Worm (Caenorhabditis elegans) whole organism, L4 larva: ENCODE results near the gene atf-6.

Source experiments
- F10B5.3 ChIP-seq: sonication (generic microtip); optimal IDR thresholded peaks from 2 replicates; lab custom pipeline; 2016; ENCODE audit warnings: mild to moderate bottlenecking, missing genetic modification characterization, missing compliant biosample characterization
- F26F4.8 ChIP-seq: fragments of 200-800 bp; sonication (Bioruptor generic); conservative IDR thresholded peaks from 2 replicates; pipeline ENCODE4 v1.3.6; 2022; ENCODE audit warnings: missing genetic modification characterization, missing compliant biosample characterization
- F37D6.2 ChIP-seq: sonication (generic microtip); optimal IDR thresholded peaks from 2 replicates; lab custom pipeline; 2016; ENCODE audit warnings: mild to moderate bottlenecking, missing genetic modification characterization, missing compliant biosample characterization
- F44E2.7 ChIP-seq: fragments of 200-800 bp; sonication (Bioruptor generic); IDR thresholded peaks from 2 replicates; pipeline ENCODE4 v2.1.2; 2022; ENCODE audit warnings: missing genetic modification characterization, missing compliant biosample characterization
- F49E8.2 ChIP-seq: sonication (generic microtip); optimal IDR thresholded peaks from 2 replicates; lab custom pipeline; 2016; ENCODE audit warnings: missing compliant biosample characterization, mild to moderate bottlenecking, missing genetic modification characterization, borderline replicate concordance
- R02D3.7 ChIP-seq: fragments of 150-350 bp; sonication (generic microtip); optimal IDR thresholded peaks from 3 replicates; lab custom pipeline; 2014; ENCODE audit warnings: missing biosample characterization, missing genetic modification characterization
- T20F7.1 ChIP-seq: fragments of 200-800 bp; sonication (Bioruptor generic); optimal IDR thresholded peaks from 2 replicates; lab custom pipeline; 2018; ENCODE audit warnings: mild to moderate bottlenecking, missing genetic modification characterization, missing compliant biosample characterization
- Y105C5A.15 ChIP-seq: fragments of 200-800 bp; sonication (Bioruptor generic); IDR thresholded peaks from 2 replicates; pipeline ENCODE4 v1.3.6; 2022; ENCODE audit warnings: missing genetic modification characterization, missing compliant biosample characterization
- Y48G9A.11 ChIP-seq: fragments of 200-800 bp; sonication (Bioruptor generic); IDR thresholded peaks from 2 replicates; pipeline ENCODE4 v1.3.6; 2022; ENCODE audit warnings: missing genetic modification reagents, missing genetic modification characterization, missing compliant biosample characterization
- aha-1 ChIP-seq: fragments of 150-350 bp; peaks from one replicate; lab custom pipeline; 2014; ENCODE audit warnings: missing biosample characterization, missing genetic modification characterization
- attf-4 ChIP-seq: sonication (generic microtip); optimal IDR thresholded peaks from 3 replicates; lab custom pipeline; 2017; ENCODE audit warnings: missing biosample characterization, missing genetic modification characterization
- ceh-20 ChIP-seq: fragments of 200-800 bp; sonication (Bioruptor generic); IDR thresholded peaks from 2 replicates; pipeline ENCODE4 v1.3.6; 2022; ENCODE audit warnings: missing genetic modification reagents, missing genetic modification characterization, missing compliant biosample characterization
- ceh-28 ChIP-seq: fragments of 150-350 bp; optimal IDR thresholded peaks from 2 replicates; lab custom pipeline; 2014; ENCODE audit warnings: missing biosample characterization, missing genetic modification reagents, missing genetic modification characterization
- ceh-32 ChIP-seq: sonication (generic microtip); optimal IDR thresholded peaks from 2 replicates; lab custom pipeline; 2016; ENCODE audit warnings: mild to moderate bottlenecking, missing genetic modification characterization, missing compliant biosample characterization; ENCODE audit not compliant: poor library complexity
- ceh-44 ChIP-seq: fragments of 200-800 bp; sonication (Bioruptor generic); IDR thresholded peaks from 2 replicates; pipeline ENCODE4 v1.3.6; 2022; ENCODE audit warnings: missing genetic modification reagents, missing genetic modification characterization, missing compliant biosample characterization
- ceh-82 ChIP-seq: sonication (generic microtip); optimal IDR thresholded peaks from 2 replicates; lab custom pipeline; 2017; ENCODE audit warnings: missing biosample characterization, missing genetic modification characterization
- cey-2 ChIP-seq: sonication (generic microtip); optimal IDR thresholded peaks from 3 replicates; lab custom pipeline; 2017; ENCODE audit warnings: missing genetic modification characterization, mild to moderate bottlenecking, missing compliant biosample characterization, antibody characterized with exemption, borderline replicate concordance; ENCODE audit not compliant: insufficient read depth
- ctbp-1 ChIP-seq: fragments of 200-800 bp; sonication (Bioruptor generic); IDR thresholded peaks from 2 replicates; pipeline ENCODE4 v1.3.6; 2022; ENCODE audit warnings: missing genetic modification reagents, missing genetic modification characterization, missing compliant biosample characterization
- daf-8 ChIP-seq: fragments of 200-800 bp; sonication (Bioruptor generic); IDR thresholded peaks from 2 replicates; pipeline ENCODE4 v1.3.6; 2022; ENCODE audit warnings: missing genetic modification characterization, missing compliant biosample characterization
- dmd-6 ChIP-seq: fragments of 200-800 bp; sonication (Bioruptor generic); IDR thresholded peaks from 2 replicates; pipeline ENCODE4 v1.3.6; 2022; ENCODE audit warnings: missing genetic modification reagents, missing genetic modification characterization, missing compliant biosample characterization
- dmd-9 ChIP-seq: fragments of 200-800 bp; sonication (Bioruptor generic); IDR thresholded peaks from 2 replicates; pipeline ENCODE4 v1.3.6; 2022; ENCODE audit warnings: missing genetic modification reagents, missing genetic modification characterization, missing compliant biosample characterization
- duxl-1 ChIP-seq: sonication (generic microtip); optimal IDR thresholded peaks from 2 replicates; lab custom pipeline; 2016; ENCODE audit warnings: mild to moderate bottlenecking, missing genetic modification characterization, moderate library complexity, missing compliant biosample characterization; ENCODE audit not compliant: poor library complexity
- fos-1 ChIP-seq: fragments of 150-350 bp; optimal IDR thresholded peaks from 2 replicates; lab custom pipeline; 2014; ENCODE audit warnings: missing biosample characterization, missing genetic modification characterization
- hlh-11 ChIP-seq: fragments of 200-800 bp; sonication (Bioruptor generic); optimal IDR thresholded peaks from 2 replicates; lab custom pipeline; 2018; ENCODE audit warnings: mild to moderate bottlenecking, missing genetic modification characterization, missing compliant biosample characterization
- hmg-1.1 ChIP-seq: fragments of 200-800 bp; sonication (Bioruptor generic); IDR thresholded peaks from 2 replicates; pipeline ENCODE4 v1.3.6; 2022; ENCODE audit warnings: missing genetic modification reagents, missing genetic modification characterization, missing compliant biosample characterization
- jun-1 ChIP-seq: fragments of 150-350 bp; optimal IDR thresholded peaks from 2 replicates; lab custom pipeline; 2014; ENCODE audit warnings: missing biosample characterization, missing genetic modification reagents, missing genetic modification characterization
- lim-7 ChIP-seq: fragments of 200-800 bp; sonication (Bioruptor generic); IDR thresholded peaks from 2 replicates; pipeline ENCODE4 v1.3.6; 2022; ENCODE audit warnings: missing genetic modification characterization, missing compliant biosample characterization
- lin-29 ChIP-seq: fragments of 200-800 bp; sonication (Bioruptor generic); IDR thresholded peaks from 2 replicates; pipeline ENCODE4 v1.3.6; 2022; ENCODE audit warnings: missing genetic modification reagents, missing genetic modification characterization, missing compliant biosample characterization
- lin-38 ChIP-seq: fragments of 200-800 bp; sonication (Bioruptor generic); IDR thresholded peaks from 2 replicates; pipeline ENCODE4 v1.3.6; 2022; ENCODE audit warnings: missing genetic modification reagents, missing genetic modification characterization, missing compliant biosample characterization
- lsy-2 ChIP-seq, 2 experiments: fragments of 150-350 bp in 1 of 2; sonication (generic microtip) in 1 of 2; optimal IDR thresholded peaks; 2 replicates each; lab custom pipeline; 2014 to 2017; ENCODE audit warnings: missing biosample characterization in 2 of 2, missing genetic modification characterization in 2 of 2
- mxl-2 ChIP-seq: fragments of 200-800 bp; sonication (Bioruptor generic); conservative IDR thresholded peaks from 2 replicates; pipeline ENCODE4 v1.3.6; 2022; ENCODE audit warnings: missing genetic modification reagents, missing genetic modification characterization, missing compliant biosample characterization
- mxl-3 ChIP-seq: fragments of 200-800 bp; sonication (Bioruptor generic); optimal IDR thresholded peaks from 2 replicates; lab custom pipeline; 2018; ENCODE audit warnings: mild to moderate bottlenecking, missing genetic modification characterization, missing compliant biosample characterization
- nhr-10 ChIP-seq: fragments of 150-350 bp; optimal IDR thresholded peaks from 2 replicates; lab custom pipeline; 2014; ENCODE audit warnings: missing biosample characterization, missing genetic modification characterization
- nhr-102 ChIP-seq: sonication (generic microtip); optimal IDR thresholded peaks from 2 replicates; lab custom pipeline; 2016; ENCODE audit warnings: mild to moderate bottlenecking, missing genetic modification characterization, moderate library complexity, missing compliant biosample characterization
- nhr-237 ChIP-seq: sonication (generic microtip); optimal IDR thresholded peaks from 2 replicates; lab custom pipeline; 2017; ENCODE audit warnings: missing biosample characterization, missing genetic modification characterization
- nhr-42 ChIP-seq: fragments of 200-800 bp; sonication (Bioruptor generic); IDR thresholded peaks from 2 replicates; pipeline ENCODE4 v1.3.6; 2022; ENCODE audit warnings: missing genetic modification characterization, missing compliant biosample characterization
- nhr-6 ChIP-seq: fragments of 150-350 bp; optimal IDR thresholded peaks from 2 replicates; lab custom pipeline; 2014; ENCODE audit warnings: missing biosample characterization, missing genetic modification characterization
- nhr-76 ChIP-seq: fragments of 150-350 bp; optimal IDR thresholded peaks from 2 replicates; lab custom pipeline; 2014; ENCODE audit warnings: missing biosample characterization, missing genetic modification characterization
- php-3 ChIP-seq: fragments of 200-800 bp; sonication (Bioruptor generic); IDR thresholded peaks from 2 replicates; pipeline ENCODE4 v1.3.6; 2022; ENCODE audit warnings: missing genetic modification reagents, missing genetic modification characterization, missing compliant biosample characterization
- rbr-2 ChIP-seq: sonication (generic microtip); optimal IDR thresholded peaks from 2 replicates; lab custom pipeline; 2016; ENCODE audit warnings: missing genotype, missing genetic modification characterization, missing compliant biosample characterization
- set-16 ChIP-seq: fragments of 200-800 bp; sonication (Bioruptor generic); IDR thresholded peaks from 2 replicates; pipeline ENCODE4 v1.3.6; 2022; ENCODE audit warnings: missing genetic modification reagents, missing genetic modification characterization, missing compliant biosample characterization
- snpc-1.2 ChIP-seq: fragments of 200-800 bp; sonication (Bioruptor generic); IDR thresholded peaks from 2 replicates; pipeline ENCODE4 v1.3.6; 2022; ENCODE audit warnings: missing genetic modification reagents, missing genetic modification characterization, missing compliant biosample characterization
- snpc-4 ChIP-seq: fragments of 150-350 bp; optimal IDR thresholded peaks from 2 replicates; lab custom pipeline; 2014; ENCODE audit warnings: missing biosample characterization, missing genetic modification characterization
- tag-97 ChIP-seq: fragments of 200-800 bp; sonication (Bioruptor generic); IDR thresholded peaks from 2 replicates; pipeline ENCODE4 v1.3.6; 2022; ENCODE audit warnings: missing genetic modification characterization, missing compliant biosample characterization
- tra-1 ChIP-seq: fragments of 200-800 bp; sonication (Bioruptor generic); IDR thresholded peaks from 2 replicates; pipeline ENCODE4 v1.3.6; 2022; ENCODE audit warnings: missing genetic modification reagents, missing genetic modification characterization, missing compliant biosample characterization
- unc-130 ChIP-seq: sonication (generic microtip); optimal IDR thresholded peaks from 2 replicates; lab custom pipeline; 2016; ENCODE audit warnings: missing genetic modification reagents, missing genetic modification characterization, missing compliant biosample characterization
- unc-62 ChIP-seq, 3 experiments: fragments of 150-350 bp in 1 of 3; sonication (generic microtip); optimal IDR thresholded peaks in 2 of 3; peaks in 1 of 3; 1 replicate in 1 of 3; 2 replicates in 2 of 3; lab custom pipeline; 2014 to 2017; ENCODE audit warnings: missing biosample characterization in 3 of 3, missing genetic modification characterization in 3 of 3, missing genetic modification reagents in 3 of 3, missing genotype in 1 of 3
- vab-7 ChIP-seq: fragments of 200-800 bp; sonication (Bioruptor generic); IDR thresholded peaks from 2 replicates; pipeline ENCODE4 v1.3.6; 2022; ENCODE audit warnings: missing genetic modification reagents, missing genetic modification characterization, missing compliant biosample characterization
- zip-11 ChIP-seq: fragments of 200-800 bp; sonication (Bioruptor generic); IDR thresholded peaks from 2 replicates; pipeline ENCODE4 v1.3.6; 2022; ENCODE audit warnings: missing genetic modification characterization, missing compliant biosample characterization
- zip-2 ChIP-seq: fragments of 150-350 bp; optimal IDR thresholded peaks from 2 replicates; lab custom pipeline; 2014; ENCODE audit warnings: missing biosample characterization, missing genetic modification characterization
- ztf-7 ChIP-seq: fragments of 150-350 bp; optimal IDR thresholded peaks from 2 replicates; lab custom pipeline; 2014; ENCODE audit warnings: missing biosample characterization, missing genetic modification characterization

atf-6 gene

DNA sequence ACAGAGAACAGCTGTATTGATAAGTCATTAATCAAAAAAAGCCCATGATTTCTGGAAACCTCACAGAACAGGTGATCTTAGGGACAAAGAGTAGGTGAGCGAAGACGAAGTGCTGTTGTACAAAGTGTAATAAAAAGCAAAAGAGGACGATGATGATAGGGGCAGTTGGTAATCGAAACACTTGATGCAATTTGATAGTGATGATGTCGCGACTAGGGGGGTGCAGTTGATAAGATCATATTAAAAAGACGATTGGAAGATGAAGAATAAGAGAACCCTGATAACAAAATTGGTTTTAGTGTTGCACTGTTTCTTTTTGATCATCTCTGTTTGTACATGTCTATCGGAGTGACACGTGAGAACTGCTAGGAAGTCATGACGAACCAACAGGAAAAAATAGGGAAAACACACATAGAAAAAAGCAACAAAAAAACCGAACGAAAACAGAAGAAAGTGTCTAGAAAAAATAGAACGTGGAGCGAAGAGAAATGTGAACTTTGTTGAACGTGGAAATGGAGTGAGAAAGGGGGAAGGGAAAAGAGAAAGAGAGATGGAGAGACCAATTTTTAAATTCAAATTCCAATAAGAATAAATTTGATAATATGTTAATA, 28.7 kb downstream of the atf-6 start:
- TF ChIP-seq unc-62 (GFP tag; optimal IDR thresholded peaks at IDR 0.05 in 1 of 2; lab: Kevin White, UChicago) = peak in 1 of 2 experiments; percentile 70
- no peak for TF ChIP-seq unc-62 (tag; optimal IDR thresholded peaks at IDR 0.05; lab: Kevin White, UChicago)
- TF ChIP-seq nhr-10 = peak; percentile 70
- peak in 1 of 2 experiments; percentile 68 for TF ChIP-seq lsy-2 (tag; optimal IDR thresholded peaks at IDR 0.05; lab: Kevin White, UChicago)
- TF ChIP-seq nhr-237 (tag; lab: Kevin White, UChicago) = no peak
- TF ChIP-seq daf-8 (GFP tag; lab: Robert Waterston, UW) = no peak
- TF ChIP-seq lim-7 = no peak
- TF ChIP-seq F49E8.2 = no peak
- TF ChIP-seq zip-2 = peak; percentile 13
- TF ChIP-seq jun-1 (tag; lab: Kevin White, UChicago) = no peak
- no peak for TF ChIP-seq F44E2.7 (GFP tag; lab: Robert Waterston, UW)
- TF ChIP-seq duxl-1 (tag; lab: Kevin White, UChicago) = no peak
- TF ChIP-seq hlh-11 (tag; lab: Kevin White, UChicago) = peak; percentile 92
- TF ChIP-seq T20F7.1 (GFP tag; lab: Kevin White, UChicago) = peak; percentile 66
- TF ChIP-seq mxl-2 (GFP tag; lab: Robert Waterston, UW) = no peak
- TF ChIP-seq tag-97 (GFP tag; lab: Robert Waterston, UW) = no peak
- no peak for TF ChIP-seq Y48G9A.11 (GFP tag; lab: Robert Waterston, UW)
- TF ChIP-seq ceh-20 (GFP tag; lab: Robert Waterston, UW) = peak; percentile 88
- TF ChIP-seq nhr-42 = peak; percentile 7; the same call in 1 of the 2 replicates
- no peak for TF ChIP-seq R02D3.7 (tag; lab: Kevin White, UChicago)
- TF ChIP-seq ceh-82 (tag; lab: Kevin White, UChicago) = no peak
- TF ChIP-seq cey-2 (tag; lab: Kevin White, UChicago) = peak; percentile 73
- no peak for TF ChIP-seq nhr-76
- no peak for TF ChIP-seq lin-29 (GFP tag; lab: Robert Waterston, UW)
- TF ChIP-seq nhr-6 = no peak
- no peak for TF ChIP-seq vab-7 (GFP tag; lab: Robert Waterston, UW)
- TF ChIP-seq unc-130 (GFP tag; lab: Kevin White, UChicago) = no peak
- no peak for TF ChIP-seq set-16 (GFP tag; lab: Robert Waterston, UW)
- no peak for TF ChIP-seq snpc-1.2 (GFP tag; lab: Robert Waterston, UW)
- peak; percentile 65 for TF ChIP-seq nhr-102
- no peak for TF ChIP-seq ctbp-1 (GFP tag; lab: Robert Waterston, UW)
- TF ChIP-seq aha-1 (tag; lab: Kevin White, UChicago) = peak; percentile 61
- no peak for TF ChIP-seq F37D6.2
- no peak for TF ChIP-seq zip-11 (GFP tag; lab: Robert Waterston, UW)
- TF ChIP-seq ceh-44 (GFP tag; lab: Robert Waterston, UW) = no peak
- no peak for TF ChIP-seq ztf-7 (tag; lab: Kevin White, UChicago)
- no peak for TF ChIP-seq fos-1
- no peak for TF ChIP-seq hmg-1.1 (GFP tag; lab: Robert Waterston, UW)
- TF ChIP-seq dmd-6 = peak; percentile 93
- TF ChIP-seq php-3 (GFP tag; lab: Robert Waterston, UW) = peak; percentile 83
- no peak for TF ChIP-seq lin-38 (GFP tag; lab: Robert Waterston, UW)
- no peak for TF ChIP-seq Y105C5A.15 (GFP tag; lab: Robert Waterston, UW)
- TF ChIP-seq F26F4.8 = no peak
- TF ChIP-seq ceh-28 (tag; lab: Kevin White, UChicago) = no peak
- no peak for TF ChIP-seq ceh-32 (tag; lab: Kevin White, UChicago)
- TF ChIP-seq F10B5.3 (tag; lab: Kevin White, UChicago) = no peak
- no peak for TF ChIP-seq dmd-9 (GFP tag; lab: Robert Waterston, UW)
- TF ChIP-seq rbr-2 (tag; lab: Kevin White, UChicago) = no peak
- TF ChIP-seq snpc-4 (tag; lab: Kevin White, UChicago) = no peak
- TF ChIP-seq mxl-3 = peak; percentile 45
- TF ChIP-seq tra-1 (GFP tag; lab: Robert Waterston, UW) = peak; percentile 76
- TF ChIP-seq attf-4 = no peak
